Worm (Caenorhabditis elegans): ENCODE measurements around the gene sap-49.

DNA sequence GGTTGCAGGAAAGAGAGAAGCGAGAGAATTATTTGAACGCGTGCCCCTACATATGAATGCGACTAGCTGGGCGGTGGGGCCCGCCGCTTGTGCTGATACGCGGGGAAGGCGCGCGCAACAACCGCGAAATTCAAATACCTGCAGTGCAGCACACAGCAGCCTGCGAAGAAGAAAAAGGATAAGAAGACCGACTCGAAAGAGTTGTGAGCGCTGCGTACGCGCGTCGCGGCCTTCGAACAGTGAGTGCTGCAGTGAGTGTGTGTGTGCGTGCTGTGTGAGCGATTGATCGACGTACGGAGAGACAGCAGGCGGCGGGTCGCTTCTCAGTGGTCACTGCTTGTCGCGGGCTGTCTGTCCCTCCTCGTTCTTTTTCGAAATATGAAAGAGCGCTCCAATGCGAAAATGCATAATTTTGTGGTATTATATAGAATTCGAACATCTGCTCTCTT is 7.3 kb downstream of the sap-49 start:
- TF ChIP-seq unc-39 (tag; optimal IDR thresholded peaks at IDR 0.05), result no peak
- TF ChIP-seq ama-1 (optimal IDR thresholded peaks at IDR 0.05), result no peak
- peak; percentile 78 for TF ChIP-seq zag-1 (tag; optimal IDR thresholded peaks at IDR 0.05)
- peak; percentile 45 for TF ChIP-seq ztf-4 (tag; optimal IDR thresholded peaks at IDR 0.05)
- TF ChIP-seq F13H6.1 (tag; optimal IDR thresholded peaks at IDR 0.05), result peak; percentile 95
- TF ChIP-seq unc-62 (GFP tag; optimal IDR thresholded peaks at IDR 0.05), result peak; percentile 35
- TF ChIP-seq ceh-16 (tag; optimal IDR thresholded peaks at IDR 0.05), result no peak
- peak; percentile 70 for TF ChIP-seq snpc-4 (tag; optimal IDR thresholded peaks at IDR 0.05)
